Worm (Caenorhabditis elegans) whole organism, mixed stage, embryonic: Measurements from ENCODE around the gene str-77.

Experiments used
- bed-3 ChIP-seq: fragments of 200-800 bp; sonication (Bioruptor generic); optimal IDR thresholded peaks from 3 replicates; lab custom pipeline; 2018; ENCODE audit warnings: mild to moderate bottlenecking, missing genetic modification characterization, moderate library complexity, missing compliant biosample characterization
- blmp-1 ChIP-seq: fragments of 150-350 bp; optimal IDR thresholded peaks from 2 replicates; lab custom pipeline; 2014; ENCODE audit warnings: missing biosample characterization, missing genetic modification characterization
- ceh-39 ChIP-seq: fragments of 150-350 bp; optimal IDR thresholded peaks from 2 replicates; lab custom pipeline; 2014; ENCODE audit warnings: missing biosample characterization, missing genetic modification characterization
- ceh-43 ChIP-seq: fragments of 200-800 bp; sonication (Bioruptor generic); optimal IDR thresholded peaks from 2 replicates; lab custom pipeline; 2018; ENCODE audit warnings: mild to moderate bottlenecking, missing genetic modification characterization, moderate library complexity, missing compliant biosample characterization
- ceh-83 ChIP-seq: fragments of 200-800 bp; sonication (Bioruptor generic); optimal IDR thresholded peaks from 2 replicates; lab custom pipeline; 2018; ENCODE audit warnings: mild to moderate bottlenecking, missing genetic modification characterization, missing compliant biosample characterization
- ces-1 ChIP-seq: fragments of 150-350 bp; optimal IDR thresholded peaks from 2 replicates; lab custom pipeline; 2014; ENCODE audit warnings: missing biosample characterization, missing genetic modification reagents, missing genetic modification characterization
- cnd-1 ChIP-seq: fragments of 200-800 bp; sonication (Bioruptor generic); optimal IDR thresholded peaks from 2 replicates; lab custom pipeline; 2018; ENCODE audit warnings: mild to moderate bottlenecking, missing genetic modification characterization, missing compliant biosample characterization
- drap-1 ChIP-seq: fragments of 200-800 bp; sonication (Bioruptor generic); optimal IDR thresholded peaks from 3 replicates; lab custom pipeline; 2018; ENCODE audit warnings: mild to moderate bottlenecking, missing genetic modification characterization, missing compliant biosample characterization
- elt-1 ChIP-seq: sonication (generic microtip); optimal IDR thresholded peaks from 2 replicates; lab custom pipeline; 2017; ENCODE audit warnings: missing genetic modification characterization, mild to moderate bottlenecking, missing compliant biosample characterization, antibody characterized with exemption, moderate library complexity, borderline replicate concordance; ENCODE audit not compliant: insufficient read depth
- elt-3 ChIP-seq: fragments of 150-350 bp; optimal IDR thresholded peaks from 2 replicates; lab custom pipeline; 2014; ENCODE audit warnings: missing biosample characterization, missing genetic modification characterization
- flh-1 ChIP-seq: fragments of 200-800 bp; sonication (Bioruptor generic); optimal IDR thresholded peaks from 2 replicates; lab custom pipeline; 2018; ENCODE audit warnings: mild to moderate bottlenecking, missing genetic modification characterization, moderate library complexity, missing compliant biosample characterization
- ham-2 ChIP-seq: fragments of 200-800 bp; sonication (Bioruptor generic); optimal IDR thresholded peaks from 2 replicates; lab custom pipeline; 2018; ENCODE audit warnings: mild to moderate bottlenecking, missing genetic modification characterization, missing compliant biosample characterization
- lin-13 ChIP-seq: fragments of 150-350 bp; optimal IDR thresholded peaks from 2 replicates; lab custom pipeline; 2014; ENCODE audit warnings: missing biosample characterization, missing genetic modification characterization
- lin-32 ChIP-seq: fragments of 200-800 bp; sonication (Bioruptor generic); optimal IDR thresholded peaks from 2 replicates; lab custom pipeline; 2018; ENCODE audit warnings: mild to moderate bottlenecking, missing genetic modification characterization, missing compliant biosample characterization
- lsy-2 ChIP-seq: fragments of 150-350 bp; optimal IDR thresholded peaks from 2 replicates; lab custom pipeline; 2014; ENCODE audit warnings: missing biosample characterization, missing genetic modification characterization
- mab-5 ChIP-seq: fragments of 150-350 bp; optimal IDR thresholded peaks from 2 replicates; lab custom pipeline; 2014; ENCODE audit warnings: missing biosample characterization, missing genetic modification characterization
- mep-1 ChIP-seq: fragments of 150-350 bp; optimal IDR thresholded peaks from 2 replicates; lab custom pipeline; 2017; ENCODE audit warnings: missing biosample characterization, missing genetic modification reagents, missing genetic modification characterization, inconsistent platforms
- mls-2 ChIP-seq: sonication (generic microtip); optimal IDR thresholded peaks from 2 replicates; lab custom pipeline; 2016; ENCODE audit warnings: mild to moderate bottlenecking, missing genetic modification characterization, moderate library complexity, missing compliant biosample characterization
- nhr-12 ChIP-seq: fragments of 150-350 bp; optimal IDR thresholded peaks from 2 replicates; lab custom pipeline; 2014; ENCODE audit warnings: missing biosample characterization, missing genetic modification characterization
- nhr-2 ChIP-seq: fragments of 150-350 bp; optimal IDR thresholded peaks from 2 replicates; lab custom pipeline; 2014; ENCODE audit warnings: missing biosample characterization, missing genetic modification characterization
- nhr-237 ChIP-seq: fragments of 150-350 bp; optimal IDR thresholded peaks from 2 replicates; lab custom pipeline; 2014; ENCODE audit warnings: missing biosample characterization, missing genetic modification characterization
- nhr-28 ChIP-seq: fragments of 150-350 bp; optimal IDR thresholded peaks from 2 replicates; lab custom pipeline; 2014; ENCODE audit warnings: missing biosample characterization, missing genetic modification characterization
- nhr-76 ChIP-seq: sonication (generic microtip); optimal IDR thresholded peaks from 2 replicates; lab custom pipeline; 2017; ENCODE audit warnings: missing biosample characterization, missing genetic modification characterization
- pha-4 ChIP-seq: fragments of 150-350 bp; optimal IDR thresholded peaks from 2 replicates; lab custom pipeline; 2018; ENCODE audit warnings: missing biosample characterization, missing genetic modification reagents, missing genetic modification characterization
- sem-2 ChIP-seq: fragments of 200-800 bp; sonication (Bioruptor generic); optimal IDR thresholded peaks from 2 replicates; lab custom pipeline; 2018; ENCODE audit warnings: mild to moderate bottlenecking, missing genetic modification characterization, missing compliant biosample characterization
- snpc-4 ChIP-seq: fragments of 150-350 bp; optimal IDR thresholded peaks from 2 replicates; lab custom pipeline; 2014; ENCODE audit warnings: missing biosample characterization, missing genetic modification characterization
- sptf-1 ChIP-seq: sonication (generic microtip); optimal IDR thresholded peaks from 2 replicates; lab custom pipeline; 2017; ENCODE audit warnings: mild to moderate bottlenecking, missing genetic modification characterization, moderate library complexity, missing compliant biosample characterization
- tbx-8 ChIP-seq: fragments of 200-800 bp; sonication (Bioruptor generic); optimal IDR thresholded peaks from 2 replicates; lab custom pipeline; 2018; ENCODE audit warnings: mild to moderate bottlenecking, missing genetic modification characterization, moderate library complexity, missing compliant biosample characterization
- unc-120 ChIP-seq: sonication (generic microtip); optimal IDR thresholded peaks from 2 replicates; lab custom pipeline; 2017; ENCODE audit warnings: missing genetic modification characterization, missing compliant biosample characterization; ENCODE audit not compliant: poor library complexity, severe bottlenecking
- unc-39 ChIP-seq: fragments of 150-350 bp; optimal IDR thresholded peaks from 2 replicates; lab custom pipeline; 2014; ENCODE audit warnings: missing biosample characterization, missing genetic modification characterization
- unc-62 ChIP-seq: fragments of 150-350 bp; optimal IDR thresholded peaks from 2 replicates; lab custom pipeline; 2014; ENCODE audit warnings: missing biosample characterization, missing genetic modification reagents, missing genetic modification characterization
- zip-8 ChIP-seq: fragments of 150-350 bp; optimal IDR thresholded peaks from 2 replicates; lab custom pipeline; 2014; ENCODE audit warnings: missing biosample characterization, missing genetic modification characterization

str-77 gene

ce11 chrV:17695802-17696201 lies 22.9 kb upstream of the str-77 start, which contains the start of gene Y26G10.1:
Gene Y26G10.1, minus strand, starts transcription at chrV:17695902.
- TF ChIP-seq cnd-1 (no peak), nhr-237 (no peak), bed-3 (no peak), pha-4 (no peak), nhr-28 (no peak), ham-2 (no peak), sptf-1 (tag; lab: Kevin White, UChicago) (no peak), lin-32 (no peak), elt-1 (no peak), nhr-12 (tag; lab: Kevin White, UChicago) (no peak), drap-1 (GFP tag; lab: Kevin White, UChicago) (no peak), mep-1 (tag; lab: Kevin White, UChicago) (no peak), elt-3 (tag; lab: Kevin White, UChicago) (no peak), mab-5 (no peak), zip-8 (tag; lab: Kevin White, UChicago) (no peak), lsy-2 (no peak), unc-120 (tag; lab: Kevin White, UChicago) (no peak), ceh-39 (tag; lab: Kevin White, UChicago) (no peak)

DNA sequence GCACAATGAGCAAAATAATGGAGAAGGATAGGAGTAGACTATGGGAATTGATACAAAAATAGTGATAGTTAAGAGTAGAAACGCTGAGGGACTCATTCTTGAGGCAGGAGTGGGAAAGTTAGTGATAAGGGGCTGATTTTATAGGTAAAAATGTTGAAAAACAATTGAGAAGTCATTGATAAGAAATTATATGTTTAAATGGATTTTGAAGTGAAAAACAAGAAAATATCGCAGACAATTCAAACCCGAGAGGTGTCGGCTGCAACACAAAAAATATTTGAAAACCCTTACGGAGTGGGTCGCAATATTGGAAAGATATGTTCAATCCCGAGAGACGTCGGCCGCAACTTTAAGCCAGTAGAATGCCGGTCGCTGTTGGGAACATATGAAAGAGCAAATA lies 22.0 kb upstream of the str-77 start, which contains the start of gene spp-29:
Gene spp-29 (minus strand): TSS at position 101 of the 400 bp plus-strand sequence.
- TF ChIP-seq nhr-76 (tag; lab: Kevin White, UChicago) = no peak
- no peak for TF ChIP-seq lin-13 (tag; lab: Kevin White, UChicago)
- TF ChIP-seq flh-1 (GFP tag; lab: Kevin White, UChicago) = no peak
- no peak for TF ChIP-seq sem-2 (GFP tag; lab: Kevin White, UChicago)

DNA sequence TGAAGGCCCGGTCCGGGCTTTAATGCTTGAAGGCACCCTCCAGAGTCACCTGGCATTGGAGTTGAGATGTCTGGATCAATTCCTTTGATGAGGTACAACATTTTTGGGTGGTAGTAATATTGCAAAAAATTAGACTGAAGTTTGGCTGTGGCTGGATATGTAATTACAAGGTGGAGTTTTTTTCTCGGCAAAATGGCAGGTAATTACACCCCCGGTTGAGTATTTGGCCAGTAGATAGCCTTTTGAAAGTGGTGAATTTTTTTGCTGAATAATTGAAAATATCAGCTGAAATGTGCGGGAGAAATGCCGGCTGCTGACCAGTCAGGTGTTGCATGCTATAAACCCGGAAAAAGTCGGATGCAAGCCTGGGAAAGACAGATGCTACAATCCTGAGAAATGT lies 19.6 kb upstream of the str-77 start, which contains the start of gene Y26G10.4:
Gene Y26G10.4 (minus strand): TSS at position 101 of the 400 bp plus-strand sequence.
- TF ChIP-seq unc-39 (tag; lab: Kevin White, UChicago) = no peak
- no peak for TF ChIP-seq unc-62 (GFP tag; lab: Kevin White, UChicago)
- no peak for TF ChIP-seq cnd-1
- no peak for TF ChIP-seq tbx-8

ce11 chrV:17699659-17700058 lies 19.1 kb upstream of the str-77 start, which contains the start of gene Y26G10.6:
Gene Y26G10.6, plus strand, starts transcription at chrV:17699959.
- TF ChIP-seq blmp-1 (no peak), unc-120 (tag; lab: Kevin White, UChicago) (no peak), elt-3 (tag; lab: Kevin White, UChicago) (no peak), mab-5 (no peak), ceh-83 (GFP tag; lab: Kevin White, UChicago) (no peak), pha-4 (no peak), mls-2 (tag; lab: Kevin White, UChicago) (no peak), nhr-2 (no peak)

- TF ChIP-seq ces-1 (GFP tag; lab: Kevin White, UChicago) = no peak
- TF ChIP-seq nhr-2 = no peak
- TF ChIP-seq lsy-2 = no peak
These were observed 18.0 kb upstream of the str-77 start, which contains the start of the genes Y26G10.5 and srh-32 for ce11 chrV:17700728-17701262. Gene Y26G10.5, minus strand, starts transcription at chrV:17700828. Gene srh-32, plus strand, starts transcription at chrV:17701212.

DNA sequence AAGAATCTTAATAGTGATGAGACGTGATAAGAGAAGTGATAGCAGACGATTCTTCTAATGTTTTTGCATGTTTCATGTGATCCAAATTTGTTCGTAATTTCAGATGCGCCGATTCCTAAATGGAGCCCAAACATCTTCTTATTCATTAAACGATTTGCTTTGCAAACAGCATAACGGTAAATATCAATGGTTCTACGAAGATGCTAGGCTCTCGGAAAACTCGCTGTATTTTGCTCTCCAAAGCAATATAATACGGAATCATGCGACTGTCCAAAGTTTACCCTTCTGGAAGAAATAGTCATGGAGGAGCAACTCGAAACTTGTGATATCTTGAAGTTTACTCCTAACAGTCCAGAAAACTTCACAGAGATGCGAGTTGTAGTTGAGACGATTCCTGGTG lies 12.9 kb upstream of the str-77 start, which contains the start of gene W06D12.6:
Gene W06D12.6 (plus strand): TSS at position 301 of the 400 bp plus-strand sequence.
- TF ChIP-seq ceh-83 (GFP tag; lab: Kevin White, UChicago) (no peak), mls-2 (tag; lab: Kevin White, UChicago) (no peak), cnd-1 (no peak), ceh-43 (GFP tag; lab: Kevin White, UChicago) (no peak), snpc-4 (tag; lab: Kevin White, UChicago) (no peak), nhr-12 (tag; lab: Kevin White, UChicago) (no peak), flh-1 (GFP tag; lab: Kevin White, UChicago) (no peak)
